Fruit fly (Drosophila melanogaster) whole organism, embryonic: ENCODE data around the gene Ripalpha.

ENCODE experiments used
- Atf6 ChIP-seq: fragments of 200-800 bp; sonication (Bioruptor generic); IDR thresholded peaks from 2 replicates; pipeline ENCODE4 v1.3.6; 2022; ENCODE audit warnings: missing biosample characterization, missing genetic modification characterization
- CG10543 ChIP-seq: fragments of 200-800 bp; sonication (Bioruptor generic); optimal IDR thresholded peaks from 3 replicates; lab custom pipeline; 2017; ENCODE audit warnings: missing biosample characterization, mild to moderate bottlenecking, missing genetic modification characterization, moderate library complexity
- CG10959 ChIP-seq: fragments of 200-800 bp; sonication (Bioruptor generic); IDR thresholded peaks from 2 replicates; pipeline ENCODE4 v1.3.6; 2022; ENCODE audit warnings: missing biosample characterization, missing genetic modification characterization
- CG12071 ChIP-seq: fragments of 200-800 bp; sonication (Bioruptor generic); optimal IDR thresholded peaks from 3 replicates; lab custom pipeline; 2018; ENCODE audit warnings: missing biosample characterization, mild to moderate bottlenecking, missing genetic modification characterization
- CG12391 ChIP-seq: fragments of 200-800 bp; sonication (Bioruptor generic); optimal IDR thresholded peaks from 3 replicates; lab custom pipeline; 2018; ENCODE audit warnings: missing biosample characterization, mild to moderate bottlenecking, missing genetic modification characterization, moderate library complexity
- CG12942 ChIP-seq: fragments of 200-800 bp; sonication (Bioruptor generic); optimal IDR thresholded peaks from 3 replicates; lab custom pipeline; 2016; ENCODE audit warnings: missing biosample characterization, missing genetic modification characterization
- CG13123 ChIP-seq: fragments of 200-800 bp; sonication (Bioruptor generic); optimal IDR thresholded peaks from 2 replicates; lab custom pipeline; 2016; ENCODE audit warnings: missing biosample characterization, missing genetic modification characterization
- CG14710 ChIP-seq: fragments of 200-800 bp; sonication (Bioruptor generic); optimal IDR thresholded peaks from 3 replicates; lab custom pipeline; 2019; ENCODE audit warnings: missing biosample characterization, mild to moderate bottlenecking, missing genetic modification characterization, moderate library complexity
- CG16815 ChIP-seq: fragments of 200-800 bp; sonication (Bioruptor generic); optimal IDR thresholded peaks from 3 replicates; lab custom pipeline; 2017; ENCODE audit warnings: missing biosample characterization, mild to moderate bottlenecking, missing genetic modification characterization
- CG1832 ChIP-seq: fragments of 200-800 bp; sonication (Bioruptor generic); optimal IDR thresholded peaks from 2 replicates; lab custom pipeline; 2017; ENCODE audit warnings: missing biosample characterization, mild to moderate bottlenecking, missing genetic modification characterization, inconsistent platforms
- CG18599 ChIP-seq: fragments of 200-800 bp; sonication (Bioruptor generic); optimal IDR thresholded peaks from 3 replicates; lab custom pipeline; 2017; ENCODE audit warnings: missing biosample characterization, missing genetic modification characterization, mild to moderate bottlenecking, moderate library complexity, missing genetic modification reagents
- CG2875 ChIP-seq: fragments of 200-800 bp; sonication (Bioruptor generic); optimal IDR thresholded peaks from 2 replicates; lab custom pipeline; 2017; ENCODE audit warnings: missing biosample characterization, mild to moderate bottlenecking, missing genetic modification characterization, missing genetic modification reagents
- CG31388 ChIP-seq: fragments of 200-800 bp; sonication (Bioruptor generic); optimal IDR thresholded peaks from 2 replicates; lab custom pipeline; 2016; ENCODE audit warnings: missing biosample characterization, missing genetic modification characterization
- CG34224 ChIP-seq: fragments of 200-800 bp; sonication (Bioruptor generic); IDR thresholded peaks from 3 replicates; pipeline ENCODE4 v1.3.6; 2022; ENCODE audit warnings: missing biosample characterization, missing genetic modification characterization; ENCODE audit not compliant: partially characterized antibody
- CG3726 ChIP-seq: fragments of 200-800 bp; sonication (Bioruptor generic); IDR thresholded peaks from 3 replicates; pipeline ENCODE4, ENCODE4 v1.3.6; 2022; ENCODE audit warnings: missing biosample characterization, missing genetic modification characterization
- CG4360 ChIP-seq: fragments of 200-800 bp; sonication (Bioruptor generic); IDR thresholded peaks from 2 replicates; pipeline ENCODE4 v1.3.6; 2022; ENCODE audit warnings: missing biosample characterization, missing genetic modification characterization
- CG6791 ChIP-seq: fragments of 200-800 bp; sonication (Bioruptor generic); IDR thresholded peaks from 3 replicates; pipeline ENCODE4 v1.3.6; 2022; ENCODE audit warnings: missing biosample characterization, missing genetic modification characterization; ENCODE audit not compliant: partially characterized antibody
- CG6854 ChIP-seq: fragments of 200-800 bp; sonication (Bioruptor generic); optimal IDR thresholded peaks from 3 replicates; lab custom pipeline; 2017; ENCODE audit warnings: missing biosample characterization, mild to moderate bottlenecking, missing genetic modification characterization
- CG8089 ChIP-seq: fragments of 200-800 bp; sonication (Bioruptor generic); optimal IDR thresholded peaks from 3 replicates; lab custom pipeline; 2016; ENCODE audit warnings: missing biosample characterization, missing genetic modification characterization
- Dad ChIP-seq: fragments of 200-800 bp; sonication (Bioruptor generic); optimal IDR thresholded peaks from 3 replicates; lab custom pipeline; 2016; ENCODE audit warnings: missing biosample characterization, missing genetic modification characterization
- Elba2 ChIP-seq: fragments of 200-800 bp; sonication (Bioruptor generic); optimal IDR thresholded peaks from 3 replicates; lab custom pipeline; 2016; ENCODE audit warnings: missing biosample characterization, missing genetic modification characterization
- H2.0 ChIP-seq: fragments of 200-800 bp; sonication (Bioruptor generic); IDR thresholded peaks from 2 replicates; pipeline ENCODE4 v1.3.6; 2022; ENCODE audit warnings: missing biosample characterization, missing genetic modification characterization
- HHEX ChIP-seq: fragments of 200-800 bp; sonication (Bioruptor generic); optimal IDR thresholded peaks from 3 replicates; lab custom pipeline; 2017; ENCODE audit warnings: missing biosample characterization, mild to moderate bottlenecking, missing genetic modification characterization, missing genetic modification reagents
- Hand ChIP-seq: fragments of 200-800 bp; sonication (Bioruptor generic); optimal IDR thresholded peaks from 2 replicates; lab custom pipeline; 2017; ENCODE audit warnings: mild to moderate bottlenecking, missing biosample characterization, missing genetic modification reagents, missing genetic modification characterization
- Hr3 ChIP-seq: fragments of 200-800 bp; sonication (Bioruptor generic); optimal IDR thresholded peaks from 3 replicates; lab custom pipeline; 2016; ENCODE audit warnings: missing biosample characterization, missing genetic modification characterization
- Hr39 ChIP-seq: fragments of >200 bp; optimal IDR thresholded peaks from 2 replicates; lab custom pipeline; 2017
- Hr51 ChIP-seq, 2 experiments: fragments of 200-800 bp; sonication (Bioruptor generic); optimal IDR thresholded peaks; 2 replicates in 1 of 2; 3 replicates in 1 of 2; lab custom pipeline; 2016 to 2018; ENCODE audit warnings: missing biosample characterization in 2 of 2, missing genetic modification characterization in 2 of 2, mild to moderate bottlenecking in 1 of 2, moderate library complexity in 1 of 2
- Jarid2 ChIP-seq: fragments of 200-800 bp; sonication (Bioruptor generic); optimal IDR thresholded peaks from 3 replicates; lab custom pipeline; 2017; ENCODE audit warnings: mild to moderate bottlenecking, missing biosample characterization, missing genetic modification reagents, missing genetic modification characterization
- Lim3 ChIP-seq: fragments of 200-800 bp; sonication (Bioruptor generic); IDR thresholded peaks from 2 replicates; pipeline ENCODE4 v1.3.6; 2022; ENCODE audit warnings: missing biosample characterization, missing genetic modification characterization
- MBD-R2 ChIP-seq: fragments of 200-800 bp; sonication (Bioruptor generic); IDR thresholded peaks from 2 replicates; pipeline ENCODE4 v1.3.6; 2022; ENCODE audit warnings: missing biosample characterization, missing genetic modification characterization
- MESR4 ChIP-seq: fragments of 200-800 bp; sonication (Bioruptor generic); optimal IDR thresholded peaks from 2 replicates; lab custom pipeline; 2018; ENCODE audit warnings: missing biosample characterization, mild to moderate bottlenecking, missing genetic modification characterization, moderate library complexity
- MTF-1 ChIP-seq: fragments of 200-800 bp; sonication (Bioruptor generic); optimal IDR thresholded peaks from 2 replicates; lab custom pipeline; 2018; ENCODE audit warnings: missing biosample characterization, mild to moderate bottlenecking, missing genetic modification characterization, borderline replicate concordance
- Optix ChIP-seq: fragments of 200-800 bp; sonication (Bioruptor generic); IDR thresholded peaks from 3 replicates; pipeline ENCODE4 v1.3.6; 2022; ENCODE audit warnings: missing biosample characterization, missing genetic modification characterization
- Pdp1 ChIP-seq, 2 experiments: fragments of 200-800 bp; sonication (Bioruptor generic); optimal IDR thresholded peaks; 3 replicates each; lab custom pipeline; 2016; ENCODE audit warnings: missing biosample characterization in 2 of 2, missing genetic modification characterization in 2 of 2, mild to moderate bottlenecking in 1 of 2, moderate library complexity in 1 of 2
- Vsx1 ChIP-seq: fragments of 200-800 bp; sonication (Bioruptor generic); optimal IDR thresholded peaks from 2 replicates; lab custom pipeline; 2017; ENCODE audit warnings: missing biosample characterization, mild to moderate bottlenecking, missing genetic modification characterization, missing genetic modification reagents
- abd-A ChIP-seq: fragments of 200-800 bp; sonication (Bioruptor generic); optimal IDR thresholded peaks from 3 replicates; lab custom pipeline; 2019; ENCODE audit warnings: missing biosample characterization, mild to moderate bottlenecking, missing genetic modification characterization, moderate library complexity
- dati ChIP-seq: fragments of 200-800 bp; sonication (Bioruptor generic); IDR thresholded peaks from 2 replicates; pipeline ENCODE4 v1.3.6; 2022; ENCODE audit warnings: missing biosample characterization, missing genetic modification characterization
- ewg ChIP-seq: fragments of 200-800 bp; sonication (Bioruptor generic); optimal IDR thresholded peaks from 3 replicates; lab custom pipeline; 2017; ENCODE audit warnings: mild to moderate bottlenecking, missing biosample characterization, missing genetic modification reagents, missing genetic modification characterization
- fd102C ChIP-seq: fragments of 200-800 bp; sonication (Bioruptor generic); optimal IDR thresholded peaks from 2 replicates; lab custom pipeline; 2018; ENCODE audit warnings: missing biosample characterization, mild to moderate bottlenecking, missing genetic modification characterization, moderate library complexity
- ftz-f1 ChIP-seq: fragments of 200-800 bp; sonication (Bioruptor generic); optimal IDR thresholded peaks from 2 replicates; lab custom pipeline; 2016; ENCODE audit warnings: missing biosample characterization, missing genetic modification characterization
- gce ChIP-seq: fragments of 200-800 bp; sonication (Bioruptor generic); IDR thresholded peaks from 3 replicates; pipeline ENCODE4 v1.3.6; 2022; ENCODE audit warnings: missing biosample characterization, missing genetic modification characterization
- gsb ChIP-seq: fragments of 200-800 bp; sonication (Bioruptor generic); IDR thresholded peaks from 2 replicates; pipeline ENCODE4 v1.3.6; 2022; ENCODE audit warnings: missing biosample characterization, missing genetic modification characterization
- gt ChIP-seq: fragments of 200-800 bp; sonication (Bioruptor generic); IDR thresholded peaks from 2 replicates; pipeline ENCODE4 v1.3.6; 2022; ENCODE audit warnings: missing biosample characterization, missing genetic modification characterization
- kah ChIP-seq: fragments of 200-800 bp; sonication (Bioruptor generic); optimal IDR thresholded peaks from 2 replicates; lab custom pipeline; 2018; ENCODE audit warnings: missing biosample characterization, mild to moderate bottlenecking, missing genetic modification characterization
- otp ChIP-seq: fragments of 200-800 bp; sonication (Bioruptor generic); IDR thresholded peaks from 3 replicates; pipeline ENCODE4, ENCODE4 v1.3.6; 2022; ENCODE audit warnings: missing biosample characterization, missing genetic modification characterization
- pb ChIP-seq: fragments of 200-800 bp; sonication (Bioruptor generic); optimal IDR thresholded peaks from 3 replicates; lab custom pipeline; 2016; ENCODE audit warnings: missing biosample characterization, missing genetic modification characterization
- ranshi ChIP-seq: fragments of 200-800 bp; sonication (Bioruptor generic); IDR thresholded peaks from 2 replicates; pipeline ENCODE4 v1.3.6; 2022; ENCODE audit warnings: missing biosample characterization, missing genetic modification characterization
- scrt ChIP-seq: fragments of 200-800 bp; sonication (Bioruptor generic); optimal IDR thresholded peaks from 2 replicates; lab custom pipeline; 2018; ENCODE audit warnings: missing biosample characterization, mild to moderate bottlenecking, missing genetic modification characterization, moderate library complexity
- tin ChIP-seq: fragments of 200-800 bp; sonication (Bioruptor generic); optimal IDR thresholded peaks from 3 replicates; lab custom pipeline; 2016; ENCODE audit warnings: missing biosample characterization, missing genetic modification characterization
- toy ChIP-seq: fragments of 200-800 bp; sonication (Bioruptor generic); IDR thresholded peaks from 2 replicates; pipeline ENCODE4 v1.3.6; 2022; ENCODE audit warnings: missing biosample characterization, missing genetic modification characterization
- vnd ChIP-seq: fragments of 200-800 bp; sonication (Bioruptor generic); IDR thresholded peaks from 3 replicates; pipeline ENCODE4 v1.3.6; 2022; ENCODE audit warnings: missing biosample characterization, missing genetic modification characterization; ENCODE audit not compliant: partially characterized antibody

Ripalpha gene

DNA sequence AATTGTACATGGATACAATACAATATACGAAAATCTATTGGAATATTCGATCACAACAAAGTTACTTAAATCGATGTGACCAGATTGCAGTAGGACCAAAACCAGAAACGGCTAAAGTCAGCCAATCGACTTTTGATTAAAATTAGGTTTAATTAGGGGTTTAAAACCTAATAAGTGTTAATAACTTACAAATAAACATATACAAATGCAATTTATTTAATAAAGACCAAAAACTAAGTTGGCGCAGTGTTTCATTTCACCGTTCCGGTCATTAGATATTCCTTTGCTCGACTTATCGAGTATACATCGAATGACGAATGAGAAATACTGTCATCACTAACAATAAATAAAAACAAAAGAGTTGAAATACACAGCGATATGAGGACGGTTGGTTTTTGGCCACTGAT lies 49.7 kb upstream of the Ripalpha start, which contains the start of the genes bsk and CG31717 (continued):
- TF ChIP-seq otp: no peak
- TF ChIP-seq CG12942: no peak
- peak; percentile 65 for TF ChIP-seq MBD-R2 (GFP tag; lab: Robert Waterston, UW)
- no peak for TF ChIP-seq Hr39
- no peak for TF ChIP-seq scrt (GFP tag; lab: Kevin White, UChicago)
- peak; percentile 35 for TF ChIP-seq MESR4 (GFP tag; lab: Kevin White, UChicago)
- no peak for TF ChIP-seq Hand (GFP tag; lab: Kevin White, UChicago)
- TF ChIP-seq Lim3 (GFP tag; lab: Robert Waterston, UW): no peak
- no peak for TF ChIP-seq dati
- TF ChIP-seq vnd (GFP tag; lab: Robert Waterston, UW): peak; percentile 39; the same call in 1 of the 3 replicates
- no peak for TF ChIP-seq Dad (GFP tag; lab: Kevin White, UChicago)
- no peak for TF ChIP-seq CG12391 (tag; lab: Kevin White, UChicago)
- no peak for TF ChIP-seq Hr3 (GFP tag; lab: Kevin White, UChicago)
- no peak for TF ChIP-seq CG18599
- TF ChIP-seq CG10543: no peak
- no peak for TF ChIP-seq CG10959 (GFP tag; lab: Robert Waterston, UW)
- no peak for TF ChIP-seq tin
- no peak for TF ChIP-seq CG8089
- no peak for TF ChIP-seq CG31388 (GFP tag; lab: Kevin White, UChicago)
- no peak for TF ChIP-seq pb (GFP tag; lab: Kevin White, UChicago)
- TF ChIP-seq HHEX: no peak
- no peak for TF ChIP-seq gce
- no peak for TF ChIP-seq gt
- no peak for TF ChIP-seq fd102C (GFP tag; lab: Kevin White, UChicago)
- no peak for TF ChIP-seq CG12071 (GFP tag; lab: Kevin White, UChicago)
- TF ChIP-seq CG4360 (GFP tag; lab: Robert Waterston, UW): peak; percentile 53; the same call in 1 of the 2 replicates
- no peak for TF ChIP-seq kah (GFP tag; lab: Kevin White, UChicago)
- no peak for TF ChIP-seq CG3726 (GFP tag; lab: Robert Waterston, UW)
- peak; percentile 58; the same call in 1 of the 3 replicates for TF ChIP-seq CG6791 (GFP tag; lab: Robert Waterston, UW)
- TF ChIP-seq CG34224 (GFP tag; lab: Robert Waterston, UW): no peak
- no peak for TF ChIP-seq toy (GFP tag; lab: Robert Waterston, UW)
- no peak for TF ChIP-seq ewg (GFP tag; lab: Kevin White, UChicago)
- TF ChIP-seq Elba2 (GFP tag; lab: Kevin White, UChicago): peak; percentile 83
- TF ChIP-seq gsb (GFP tag; lab: Robert Waterston, UW): no peak
- no peak for TF ChIP-seq ranshi (GFP tag; lab: Robert Waterston, UW)
- no peak for TF ChIP-seq CG1832 (GFP tag; lab: Kevin White, UChicago)
- TF ChIP-seq Hr51 (GFP tag; optimal IDR thresholded peaks at IDR 0.05; lab: Kevin White, UChicago): no peak
- TF ChIP-seq Pdp1 (GFP tag; optimal IDR thresholded peaks at IDR 0.05; lab: Kevin White, UChicago): no peak
- TF ChIP-seq CG2875 (GFP tag; lab: Kevin White, UChicago): no peak
- no peak for TF ChIP-seq Vsx1 (GFP tag; lab: Kevin White, UChicago)
- TF ChIP-seq Optix: no peak
- no peak for TF ChIP-seq CG16815 (GFP tag; lab: Kevin White, UChicago)
- no peak for TF ChIP-seq H2.0 (GFP tag; lab: Robert Waterston, UW)
- no peak for TF ChIP-seq ftz-f1 (GFP tag; lab: Kevin White, UChicago)
- TF ChIP-seq Atf6: no peak
- TF ChIP-seq Jarid2 (GFP tag; lab: Kevin White, UChicago): no peak
- TF ChIP-seq CG13123: no peak
- TF ChIP-seq CG6854: no peak
- TF ChIP-seq abd-A (tag; lab: Kevin White, UChicago): no peak
- TF ChIP-seq MTF-1 (GFP tag; lab: Kevin White, UChicago): no peak
- TF ChIP-seq CG14710: peak; percentile 62
